Worm (Caenorhabditis elegans) whole organism, L1 larva: ENCODE data around the gene T01G1.2.
A peak's percentile ranks its signal among the peaks of the same experiment; 100 is the strongest.
"Not testable (repeated sequence)": the region's sequence is repeated elsewhere in the genome, so short reads cannot be mapped to it uniquely, and the experiment has no call there.

Experiments used
- ama-1 ChIP-seq: fragments of 150-350 bp; optimal IDR thresholded peaks from 2 replicates; lab custom pipeline; 2014
- ceh-63 ChIP-seq: fragments of 200-800 bp; sonication (Bioruptor generic); optimal IDR thresholded peaks from 2 replicates; lab custom pipeline; 2018; ENCODE audit warnings: mild to moderate bottlenecking, missing genetic modification characterization, missing compliant biosample characterization
- efl-1 ChIP-seq, 4 experiments: fragments of 150-350 bp; optimal IDR thresholded peaks in 3 of 4; peaks in 1 of 4; 1 replicate in 1 of 4; 2 replicates in 3 of 4; lab custom pipeline; 2014; ENCODE audit warnings: missing biosample characterization in 2 of 4, missing genetic modification characterization in 2 of 4, missing genetic modification reagents in 2 of 4
- elt-3 ChIP-seq, 6 experiments: fragments of 150-350 bp in 1 of 6; sonication (generic microtip); optimal IDR thresholded peaks; 2 replicates each; lab custom pipeline; 2017 to 2018; ENCODE audit warnings: missing biosample characterization in 6 of 6, missing genetic modification characterization in 6 of 6, inconsistent platforms in 1 of 6
- nhr-76 ChIP-seq: sonication (generic microtip); optimal IDR thresholded peaks from 2 replicates; lab custom pipeline; 2017; ENCODE audit warnings: missing biosample characterization, missing genetic modification characterization
- sup-37 ChIP-seq: fragments of 200-800 bp; sonication (Bioruptor generic); optimal IDR thresholded peaks from 2 replicates; lab custom pipeline; 2018; ENCODE audit warnings: mild to moderate bottlenecking, missing genetic modification characterization, missing compliant biosample characterization
- unc-86 ChIP-seq: sonication (generic microtip); optimal IDR thresholded peaks from 2 replicates; lab custom pipeline; 2016; ENCODE audit warnings: missing genetic modification characterization, missing compliant biosample characterization

T01G1.2 gene

ce11 chrIV:11398267-11398825 is 44.1 kb downstream of the T01G1.2 start, which contains the start of gene dsl-6:
dsl-6 (minus strand) TSS chrIV:11398317.
- not testable (repeated sequence) for TF ChIP-seq ama-1 (lab: Kevin White, UChicago); nhr-76 (tag; lab: Kevin White, UChicago); ceh-63 (GFP tag; lab: Kevin White, UChicago)

DNA sequence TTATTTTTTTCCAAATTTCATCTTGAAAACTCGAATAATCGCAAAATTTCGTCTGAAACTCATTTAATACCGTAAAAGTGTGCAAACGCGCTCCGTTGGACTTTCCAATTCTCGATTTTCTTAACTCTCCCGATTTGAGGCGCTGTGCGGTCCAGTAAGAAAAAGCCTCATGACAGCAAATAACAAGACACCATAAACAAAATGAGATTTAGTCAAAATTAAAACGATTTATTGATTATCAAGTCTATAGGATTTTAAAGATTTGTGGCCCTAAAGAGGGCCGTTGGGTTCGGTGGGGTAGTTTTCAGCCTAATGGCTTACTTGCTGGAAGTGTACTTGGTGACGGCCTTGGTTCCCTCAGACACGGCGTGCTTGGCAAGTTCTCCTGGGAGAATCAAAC is 45.9 kb downstream of the T01G1.2 start:
- TF ChIP-seq efl-1 (optimal IDR thresholded peaks at IDR 0.05; lab: Kevin White, UChicago), result not testable (repeated sequence)
- TF ChIP-seq efl-1 (GFP tag; optimal IDR thresholded peaks at IDR 0.05 in 1 of 2; lab: Kevin White, UChicago), result peak in 1 of 2 experiments; percentile 24
- TF ChIP-seq, all 84 proteins: peak for 1; not testable (repeated sequence) for 83

DNA sequence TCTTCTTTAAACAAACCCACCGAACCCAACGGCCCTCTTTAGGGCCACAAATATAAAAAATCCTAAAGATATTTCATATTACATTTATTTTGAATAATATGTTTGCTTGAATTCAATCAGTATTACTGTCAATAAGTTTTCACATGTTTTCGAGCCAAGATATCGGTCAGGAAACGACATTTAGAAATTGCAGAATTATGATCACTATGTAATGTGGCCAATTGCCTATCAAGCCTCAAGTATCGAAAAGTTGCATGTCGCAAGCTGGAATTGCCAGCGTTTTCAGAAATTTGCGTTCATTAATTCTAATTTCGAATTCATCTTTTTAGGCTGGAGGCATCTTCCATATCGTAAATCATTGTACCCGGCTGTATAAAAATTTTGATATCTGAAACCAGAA is 47.3 kb downstream of the T01G1.2 start:
- TF ChIP-seq elt-3 (tag; optimal IDR thresholded peaks at IDR 0.05; lab: Kevin White, UChicago), result no peak

DNA sequence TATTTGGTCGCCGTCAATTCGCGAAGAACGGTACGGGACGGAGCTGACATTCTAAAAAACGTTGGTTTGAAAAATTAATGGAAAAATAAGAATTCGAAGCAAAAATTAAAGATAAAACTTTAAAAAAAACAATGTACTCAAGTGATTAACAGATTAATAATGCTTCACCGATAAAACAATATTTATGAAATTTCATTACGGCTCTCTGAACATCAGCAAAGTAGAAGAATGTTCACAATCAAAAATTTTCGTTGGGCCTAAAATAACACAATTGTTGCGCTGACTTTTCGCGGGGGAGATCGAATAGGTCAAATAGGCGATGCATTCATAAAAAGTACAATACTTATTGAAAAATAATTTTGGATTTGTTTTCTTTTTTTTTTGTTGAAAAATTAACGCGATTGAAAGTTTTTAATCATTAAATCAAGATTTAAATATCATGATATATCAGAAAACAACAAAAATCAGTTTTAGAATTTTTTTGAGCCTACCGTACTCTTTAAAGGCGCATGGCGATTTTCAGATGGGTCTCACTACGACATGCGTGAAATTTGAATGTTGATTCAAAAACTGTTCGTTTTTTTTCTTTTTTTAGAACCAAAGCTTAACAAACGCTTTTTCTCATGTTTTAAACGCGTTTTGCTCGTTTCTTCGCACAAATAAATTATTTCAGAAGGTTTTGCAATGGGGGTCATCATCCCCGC is 49.2 kb downstream of the T01G1.2 start, which contains the start of the genes memi-3 and cyp-31A2:
Gene memi-3 (minus strand): TSS at position 51 of the 704 bp plus-strand sequence.
Gene cyp-31A2 (plus strand): TSS at position 674 of the 704 bp plus-strand sequence.
- TF ChIP-seq unc-86 (tag; lab: Kevin White, UChicago), result no peak
- TF ChIP-seq sup-37 (GFP tag; lab: Kevin White, UChicago), result no peak
